Worm (Caenorhabditis elegans) whole organism, early embryonic: ENCODE measurements around the gene enri-1.

ENCODE experiments used
- B0310.2 ChIP-seq: sonication (generic microtip); optimal IDR thresholded peaks from 2 replicates; lab custom pipeline; 2016; ENCODE audit warnings: mild to moderate bottlenecking, missing genetic modification characterization, missing compliant biosample characterization
- F13C5.2 ChIP-seq: sonication (generic microtip); optimal IDR thresholded peaks from 2 replicates; lab custom pipeline; 2017; ENCODE audit warnings: mild to moderate bottlenecking, missing genetic modification characterization, inconsistent platforms, missing compliant biosample characterization
- aly-1 ChIP-seq: sonication (generic microtip); optimal IDR thresholded peaks from 2 replicates; lab custom pipeline; 2016; ENCODE audit warnings: missing genetic modification characterization, missing compliant biosample characterization
- ama-1 ChIP-seq: fragments of 150-350 bp; optimal IDR thresholded peaks from 2 replicates; lab custom pipeline; 2014
- ceh-13 ChIP-seq: fragments of 200-800 bp; sonication (Bioruptor generic); optimal IDR thresholded peaks from 2 replicates; lab custom pipeline; 2018; ENCODE audit warnings: mild to moderate bottlenecking, missing genetic modification characterization, missing compliant biosample characterization
- ceh-36 ChIP-seq: sonication (generic microtip); optimal IDR thresholded peaks from 2 replicates; lab custom pipeline; 2016; ENCODE audit warnings: missing genetic modification characterization, inconsistent platforms, missing compliant biosample characterization
- ets-7 ChIP-seq: sonication (generic microtip); optimal IDR thresholded peaks from 2 replicates; lab custom pipeline; 2016; ENCODE audit warnings: missing genotype, missing genetic modification characterization, missing compliant biosample characterization
- flt-1 ChIP-seq: fragments of 200-800 bp; sonication (Bioruptor generic); IDR thresholded peaks from 2 replicates; pipeline ENCODE4 v1.3.6; 2022; ENCODE audit warnings: missing genetic modification characterization, missing compliant biosample characterization
- hmbx-1 ChIP-seq: sonication (generic microtip); optimal IDR thresholded peaks from 2 replicates; lab custom pipeline; 2016; ENCODE audit warnings: mild to moderate bottlenecking, missing genetic modification characterization, missing compliant biosample characterization
- hmg-4 ChIP-seq: fragments of 200-800 bp; sonication (Bioruptor generic); optimal IDR thresholded peaks from 2 replicates; lab custom pipeline; 2018; ENCODE audit warnings: mild to moderate bottlenecking, missing genetic modification characterization, missing compliant biosample characterization
- hnd-1 ChIP-seq: sonication (generic microtip); optimal IDR thresholded peaks from 2 replicates; lab custom pipeline; 2016; ENCODE audit warnings: missing genetic modification characterization, missing compliant biosample characterization
- pes-1 ChIP-seq: fragments of 200-800 bp; sonication (Bioruptor generic); IDR thresholded peaks from 2 replicates; pipeline ENCODE4 v1.3.6; 2022; ENCODE audit warnings: missing genetic modification reagents, missing genetic modification characterization, missing compliant biosample characterization
- scrt-1 ChIP-seq: fragments of 200-800 bp; sonication (Bioruptor generic); IDR thresholded peaks from 2 replicates; pipeline ENCODE4 v1.3.6; 2022; ENCODE audit warnings: missing genetic modification characterization, missing compliant biosample characterization
- sea-1 ChIP-seq: fragments of 200-800 bp; sonication (Bioruptor generic); conservative IDR thresholded peaks from 2 replicates; pipeline ENCODE4 v1.3.6; 2022; ENCODE audit warnings: missing genetic modification characterization, missing compliant biosample characterization
- tbx-11 ChIP-seq: fragments of 200-800 bp; sonication (Bioruptor generic); IDR thresholded peaks from 2 replicates; pipeline ENCODE4 v1.3.6; 2022; ENCODE audit warnings: missing genetic modification characterization, missing compliant biosample characterization
- tbx-37 ChIP-seq: fragments of 200-800 bp; sonication (Bioruptor generic); conservative IDR thresholded peaks from 2 replicates; pipeline ENCODE4 v1.3.6; 2022; ENCODE audit warnings: missing genetic modification reagents, missing genetic modification characterization, missing compliant biosample characterization
- tra-4 ChIP-seq: sonication (generic microtip); optimal IDR thresholded peaks from 2 replicates; lab custom pipeline; 2017; ENCODE audit warnings: missing genetic modification characterization, missing compliant biosample characterization

The enri-1 gene

DNA sequence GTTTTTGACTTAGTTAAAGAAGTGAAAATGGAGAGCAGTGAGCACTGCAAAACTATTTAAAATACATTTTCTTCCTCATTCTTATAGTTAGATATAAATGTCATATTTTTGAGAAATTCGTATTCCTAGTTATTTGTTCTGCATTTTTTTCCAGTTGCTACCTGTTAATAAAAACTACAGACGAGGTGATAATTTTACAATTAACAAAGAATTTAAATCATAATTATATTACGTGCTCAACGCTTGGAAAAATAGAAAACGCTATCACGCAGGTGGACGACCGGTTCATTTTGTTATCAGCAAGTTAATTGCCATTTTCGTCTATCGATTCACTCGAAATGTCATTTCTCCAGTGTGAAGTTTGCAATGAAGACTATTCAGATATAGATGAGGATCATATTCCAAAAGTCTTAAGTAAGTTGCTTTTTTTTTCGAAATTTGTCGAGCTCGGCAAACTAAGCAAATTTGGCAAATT, 23.5 kb downstream of the enri-1 start, which contains the start of the genes ZK1240.5 and ZK1240.9:
Gene ZK1240.5 (minus strand): TSS at position 51 of the 475 bp plus-strand sequence.
Gene ZK1240.9 (plus strand): TSS at position 307 of the 475 bp plus-strand sequence.
- no peak for TF ChIP-seq sea-1

ce11 chrII:2312747-2313146, 28.7 kb downstream of the enri-1 start, which contains the start of the genes trim-21 and B0281.1:
Gene trim-21 (minus strand): TSS chrII:2312847.
Gene B0281.1 (plus strand): TSS chrII:2313067.
- TF ChIP-seq B0310.2 = no peak
- TF ChIP-seq hnd-1 (tag; lab: Kevin White, UChicago) = no peak
- no peak for TF ChIP-seq ceh-36 (tag; lab: Kevin White, UChicago)
- no peak for TF ChIP-seq ceh-13 (GFP tag; lab: Kevin White, UChicago)
- no peak for TF ChIP-seq F13C5.2 (tag; lab: Kevin White, UChicago)
- no peak for TF ChIP-seq scrt-1 (GFP tag; lab: Robert Waterston, UW)

ce11 chrII:2306741-2307140, 34.7 kb downstream of the enri-1 start, which contains the start of gene B0281.3:
Gene B0281.3 (plus strand): TSS chrII:2307041.
- TF ChIP-seq scrt-1 (GFP tag; lab: Robert Waterston, UW) (no peak), hmbx-1 (tag; lab: Kevin White, UChicago) (no peak), tbx-37 (GFP tag; lab: Robert Waterston, UW) (no peak), flt-1 (GFP tag; lab: Robert Waterston, UW) (no peak), hnd-1 (tag; lab: Kevin White, UChicago) (no peak), ceh-36 (tag; lab: Kevin White, UChicago) (no peak), ama-1 (lab: Kevin White, UChicago) (no peak), tbx-11 (GFP tag; lab: Robert Waterston, UW) (no peak), F13C5.2 (tag; lab: Kevin White, UChicago) (no peak), ceh-13 (GFP tag; lab: Kevin White, UChicago) (no peak), sea-1 (no peak), aly-1 (no peak), hmg-4 (GFP tag; lab: Kevin White, UChicago) (no peak), B0310.2 (no peak), tra-4 (tag; lab: Kevin White, UChicago) (no peak), ets-7 (tag; lab: Kevin White, UChicago) (no peak), pes-1 (GFP tag; lab: Robert Waterston, UW) (no peak)

- TF ChIP-seq scrt-1 (GFP tag; lab: Robert Waterston, UW) (no peak), aly-1 (no peak), flt-1 (GFP tag; lab: Robert Waterston, UW) (no peak), hnd-1 (tag; lab: Kevin White, UChicago) (no peak), B0310.2 (no peak), ets-7 (tag; lab: Kevin White, UChicago) (no peak), tra-4 (tag; lab: Kevin White, UChicago) (no peak), tbx-37 (GFP tag; lab: Robert Waterston, UW) (no peak), sea-1 (no peak), ceh-36 (tag; lab: Kevin White, UChicago) (no peak), hmg-4 (GFP tag; lab: Kevin White, UChicago) (no peak), F13C5.2 (tag; lab: Kevin White, UChicago) (no peak), ceh-13 (GFP tag; lab: Kevin White, UChicago) (no peak), tbx-11 (GFP tag; lab: Robert Waterston, UW) (no peak), hmbx-1 (tag; lab: Kevin White, UChicago) (no peak), ama-1 (lab: Kevin White, UChicago) (no peak), pes-1 (GFP tag; lab: Robert Waterston, UW) (no peak)
Measured at ce11 chrII:2305507-2305906, 35.9 kb downstream of the enri-1 start.

- TF ChIP-seq scrt-1 (GFP tag; lab: Robert Waterston, UW) (no peak), flt-1 (GFP tag; lab: Robert Waterston, UW) (no peak), tra-4 (tag; lab: Kevin White, UChicago) (no peak), hnd-1 (tag; lab: Kevin White, UChicago) (no peak), hmg-4 (GFP tag; lab: Kevin White, UChicago) (no peak), B0310.2 (no peak), aly-1 (no peak), ama-1 (lab: Kevin White, UChicago) (no peak), hmbx-1 (tag; lab: Kevin White, UChicago) (no peak), pes-1 (GFP tag; lab: Robert Waterston, UW) (no peak), sea-1 (no peak)
Measured at ce11 chrII:2304575-2304974, 36.8 kb downstream of the enri-1 start.

- TF ChIP-seq hmbx-1 (tag; lab: Kevin White, UChicago) (no peak), ama-1 (lab: Kevin White, UChicago) (no peak), ceh-13 (GFP tag; lab: Kevin White, UChicago) (no peak), B0310.2 (no peak), aly-1 (no peak), sea-1 (no peak), tra-4 (tag; lab: Kevin White, UChicago) (no peak), scrt-1 (GFP tag; lab: Robert Waterston, UW) (no peak), hmg-4 (GFP tag; lab: Kevin White, UChicago) (no peak), tbx-37 (GFP tag; lab: Robert Waterston, UW) (no peak), hnd-1 (tag; lab: Kevin White, UChicago) (no peak)
Measured at ce11 chrII:2302330-2302729, 39.1 kb downstream of the enri-1 start, which contains the start of gene B0281.6. Gene B0281.6 (minus strand): TSS chrII:2302430.

- TF ChIP-seq pes-1 (GFP tag; lab: Robert Waterston, UW) (no peak), ceh-36 (tag; lab: Kevin White, UChicago) (no peak), hnd-1 (tag; lab: Kevin White, UChicago) (no peak), tbx-11 (GFP tag; lab: Robert Waterston, UW) (no peak), ceh-13 (GFP tag; lab: Kevin White, UChicago) (no peak), hmg-4 (GFP tag; lab: Kevin White, UChicago) (no peak), aly-1 (no peak)
Measured at ce11 chrII:2300861-2301260, 40.6 kb downstream of the enri-1 start, which contains the start of gene B0281.5. Gene B0281.5 (minus strand): TSS chrII:2300961.
